Fruit fly (Drosophila melanogaster) whole organism, embryonic: ENCODE data around the gene Rpn9.

Experiments used
- Antp ChIP-seq: fragments of 200-800 bp; sonication (Bioruptor generic); optimal IDR thresholded peaks from 3 replicates; lab custom pipeline; 2016; ENCODE audit warnings: missing biosample characterization, missing genetic modification characterization
- Bdp1 ChIP-seq: fragments of 200-800 bp; sonication (Bioruptor generic); optimal IDR thresholded peaks from 3 replicates; lab custom pipeline; 2016; ENCODE audit warnings: missing biosample characterization, missing genetic modification characterization
- CG11504 ChIP-seq: fragments of 200-800 bp; sonication (Bioruptor generic); optimal IDR thresholded peaks from 3 replicates; lab custom pipeline; 2019; ENCODE audit warnings: missing biosample characterization, mild to moderate bottlenecking, missing genetic modification characterization, moderate library complexity
- CG14965 ChIP-seq: fragments of 200-800 bp; sonication (Bioruptor generic); optimal IDR thresholded peaks from 2 replicates; lab custom pipeline; 2016; ENCODE audit warnings: missing biosample characterization, missing genetic modification characterization, borderline replicate concordance
- CG15696 ChIP-seq: fragments of 200-800 bp; sonication (Bioruptor generic); optimal IDR thresholded peaks from 2 replicates; lab custom pipeline; 2019; ENCODE audit warnings: missing biosample characterization, mild to moderate bottlenecking, missing genetic modification characterization, moderate library complexity
- CG17612 ChIP-seq: fragments of 200-800 bp; sonication (Bioruptor generic); IDR thresholded peaks from 2 replicates; pipeline ENCODE4 v1.3.6; 2022; ENCODE audit warnings: missing biosample characterization, missing genetic modification characterization
- CG18011 ChIP-seq: fragments of 200-800 bp; sonication (Bioruptor generic); optimal IDR thresholded peaks from 2 replicates; lab custom pipeline; 2017; ENCODE audit warnings: missing biosample characterization, missing genetic modification characterization, mild to moderate bottlenecking, moderate library complexity, missing genotype
- CG1832 ChIP-seq: fragments of 200-800 bp; sonication (Bioruptor generic); optimal IDR thresholded peaks from 2 replicates; lab custom pipeline; 2017; ENCODE audit warnings: missing biosample characterization, mild to moderate bottlenecking, missing genetic modification characterization, inconsistent platforms
- CG18599 ChIP-seq: fragments of 200-800 bp; sonication (Bioruptor generic); optimal IDR thresholded peaks from 3 replicates; lab custom pipeline; 2017; ENCODE audit warnings: missing biosample characterization, missing genetic modification characterization, mild to moderate bottlenecking, moderate library complexity, missing genetic modification reagents
- CG2202 ChIP-seq: fragments of 200-800 bp; sonication (Bioruptor generic); optimal IDR thresholded peaks from 2 replicates; lab custom pipeline; 2018; ENCODE audit warnings: missing biosample characterization, mild to moderate bottlenecking, missing genetic modification characterization
- CG2889 ChIP-seq: fragments of 200-800 bp; sonication (Bioruptor generic); IDR thresholded peaks from 3 replicates; pipeline ENCODE4 v1.3.6; 2022; ENCODE audit warnings: missing biosample characterization, missing genetic modification characterization
- CG30020 ChIP-seq: fragments of 200-800 bp; optimal IDR thresholded peaks from 2 replicates; lab custom pipeline; 2019; ENCODE audit warnings: missing biosample characterization, mild to moderate bottlenecking, missing genetic modification characterization, moderate library complexity
- CG31441 ChIP-seq: fragments of 200-800 bp; sonication (Bioruptor generic); IDR thresholded peaks from 2 replicates; pipeline ENCODE4 v1.3.6; 2022; ENCODE audit warnings: missing biosample characterization, missing genetic modification characterization
- CG3163 ChIP-seq: fragments of 200-800 bp; sonication (Bioruptor generic); optimal IDR thresholded peaks from 3 replicates; lab custom pipeline; 2016; ENCODE audit warnings: missing biosample characterization, missing genetic modification characterization
- CG4424 ChIP-seq: fragments of 200-800 bp; sonication (Bioruptor generic); optimal IDR thresholded peaks from 3 replicates; lab custom pipeline; 2016; ENCODE audit warnings: missing biosample characterization, missing genetic modification characterization
- CG7556 ChIP-seq: fragments of 200-800 bp; sonication (Bioruptor generic); optimal IDR thresholded peaks from 2 replicates; lab custom pipeline; 2017; ENCODE audit warnings: missing biosample characterization, mild to moderate bottlenecking, missing genetic modification characterization
- CG9215 ChIP-seq: fragments of 200-800 bp; sonication (Bioruptor generic); IDR thresholded peaks from 2 replicates; pipeline ENCODE4 v1.3.6; 2022; ENCODE audit warnings: missing biosample characterization, missing genetic modification characterization
- CG9876 ChIP-seq: fragments of 200-800 bp; sonication (Bioruptor generic); optimal IDR thresholded peaks from 2 replicates; lab custom pipeline; 2016; ENCODE audit warnings: missing biosample characterization, missing genetic modification characterization
- Dek ChIP-seq: fragments of 200-800 bp; sonication (Bioruptor generic); optimal IDR thresholded peaks from 3 replicates; lab custom pipeline; 2019; ENCODE audit warnings: missing biosample characterization, mild to moderate bottlenecking, missing genetic modification characterization, moderate library complexity
- Dip3 ChIP-seq: fragments of 200-800 bp; sonication (Bioruptor generic); optimal IDR thresholded peaks from 3 replicates; lab custom pipeline; 2016; ENCODE audit warnings: missing biosample characterization, missing genetic modification characterization
- Dref ChIP-seq: fragments of 200-800 bp; sonication (Bioruptor generic); IDR thresholded peaks from 2 replicates; pipeline ENCODE4 v1.3.6; 2022; ENCODE audit warnings: missing biosample characterization, missing genetic modification characterization
- E2f2 ChIP-seq: fragments of 200-800 bp; sonication (Bioruptor generic); IDR thresholded peaks from 2 replicates; pipeline ENCODE4 v1.3.6; 2022; ENCODE audit warnings: missing biosample characterization, missing genetic modification characterization
- Gug ChIP-seq: fragments of 200-800 bp; sonication (Bioruptor generic); IDR thresholded peaks from 4 replicates; pipeline ENCODE4 v1.3.6; 2022; ENCODE audit warnings: missing biosample characterization, missing genetic modification characterization
- H2.0 ChIP-seq: fragments of 200-800 bp; sonication (Bioruptor generic); IDR thresholded peaks from 2 replicates; pipeline ENCODE4 v1.3.6; 2022; ENCODE audit warnings: missing biosample characterization, missing genetic modification characterization
- Hmx ChIP-seq: fragments of 200-800 bp; sonication (Bioruptor generic); optimal IDR thresholded peaks from 2 replicates; lab custom pipeline; 2016; ENCODE audit warnings: missing biosample characterization, missing genetic modification characterization
- Hr39 ChIP-seq: fragments of >200 bp; optimal IDR thresholded peaks from 2 replicates; lab custom pipeline; 2017
- Hr51 ChIP-seq, 2 experiments: fragments of 200-800 bp; sonication (Bioruptor generic); optimal IDR thresholded peaks; 2 replicates in 1 of 2; 3 replicates in 1 of 2; lab custom pipeline; 2016 to 2018; ENCODE audit warnings: missing biosample characterization in 2 of 2, missing genetic modification characterization in 2 of 2, mild to moderate bottlenecking in 1 of 2, moderate library complexity in 1 of 2
- Mes4 ChIP-seq: fragments of 200-800 bp; sonication (Bioruptor generic); optimal IDR thresholded peaks from 2 replicates; lab custom pipeline; 2016; ENCODE audit warnings: missing biosample characterization, missing genetic modification characterization
- NFAT ChIP-seq: fragments of 200-800 bp; sonication (Bioruptor generic); IDR thresholded peaks from 2 replicates; pipeline ENCODE4 v1.3.6; 2022; ENCODE audit warnings: missing biosample characterization, missing genetic modification characterization
- NfI ChIP-seq: fragments of 200-800 bp; sonication (Bioruptor generic); optimal IDR thresholded peaks from 3 replicates; lab custom pipeline; 2018; ENCODE audit warnings: missing biosample characterization, mild to moderate bottlenecking, missing genetic modification characterization, moderate library complexity
- Oaz ChIP-seq: fragments of 200-800 bp; sonication (Bioruptor generic); IDR thresholded peaks from 2 replicates; pipeline ENCODE4 v1.3.6; 2022; ENCODE audit warnings: missing biosample characterization, missing genetic modification characterization
- Sox100B ChIP-seq: fragments of 200-800 bp; sonication (Bioruptor generic); optimal IDR thresholded peaks from 3 replicates; lab custom pipeline; 2018; ENCODE audit warnings: missing biosample characterization, mild to moderate bottlenecking, missing genetic modification characterization
- Sry-δ ChIP-seq: fragments of 200-800 bp; sonication (Bioruptor generic); optimal IDR thresholded peaks from 2 replicates; lab custom pipeline; 2016; ENCODE audit warnings: missing biosample characterization, missing genetic modification characterization
- Usf ChIP-seq: fragments of 200-800 bp; sonication (Bioruptor generic); optimal IDR thresholded peaks from 2 replicates; lab custom pipeline; 2017; ENCODE audit warnings: missing genotype, missing biosample characterization, missing genetic modification characterization
- aop ChIP-seq: fragments of 200-800 bp; sonication (Bioruptor generic); IDR thresholded peaks from 2 replicates; pipeline ENCODE4 v1.3.6; 2022; ENCODE audit warnings: missing biosample characterization, missing genetic modification characterization
- az2 ChIP-seq: fragments of 200-800 bp; sonication (Bioruptor generic); optimal IDR thresholded peaks from 3 replicates; lab custom pipeline; 2016; ENCODE audit warnings: missing biosample characterization, missing genetic modification characterization
- bbx ChIP-seq: fragments of 200-800 bp; sonication (Bioruptor generic); IDR thresholded peaks from 2 replicates; pipeline ENCODE4 v1.3.6; 2022; ENCODE audit warnings: missing biosample characterization, missing genetic modification characterization; ENCODE audit not compliant: partially characterized antibody
- cwo ChIP-seq: fragments of 200-800 bp; sonication (Bioruptor generic); optimal IDR thresholded peaks from 3 replicates; lab custom pipeline; 2017; ENCODE audit warnings: missing biosample characterization, missing genetic modification characterization, mild to moderate bottlenecking, moderate library complexity, missing genetic modification reagents
- fd3F ChIP-seq: fragments of 200-800 bp; sonication (Bioruptor generic); optimal IDR thresholded peaks from 2 replicates; lab custom pipeline; 2018; ENCODE audit warnings: missing biosample characterization, mild to moderate bottlenecking, missing genetic modification characterization, moderate library complexity
- gro ChIP-seq: fragments of 200-800 bp; sonication (Bioruptor generic); optimal IDR thresholded peaks from 2 replicates; lab custom pipeline; 2016; ENCODE audit warnings: missing biosample characterization, missing genetic modification characterization
- lola ChIP-seq, 3 experiments: fragments of >200 bp in 2 of 3; fragments of 200-800 bp in 1 of 3; sonication (Bioruptor generic) in 1 of 3; optimal IDR thresholded peaks; 2 replicates each; lab custom pipeline; 2017 to 2019; ENCODE audit warnings: missing biosample characterization in 3 of 3, missing genetic modification characterization in 3 of 3, mild to moderate bottlenecking in 1 of 3, moderate library complexity in 1 of 3
- nerfin-1 ChIP-seq: fragments of 200-800 bp; sonication (Bioruptor generic); optimal IDR thresholded peaks from 3 replicates; lab custom pipeline; 2019; ENCODE audit warnings: missing biosample characterization, mild to moderate bottlenecking, missing genetic modification characterization, moderate library complexity
- onecut ChIP-seq: fragments of 200-800 bp; sonication (Bioruptor generic); IDR thresholded peaks from 2 replicates; pipeline ENCODE4 v1.3.6; 2022; ENCODE audit warnings: missing biosample characterization, missing genetic modification characterization
- pfk ChIP-seq: fragments of 200-800 bp; sonication (Bioruptor generic); optimal IDR thresholded peaks from 2 replicates; lab custom pipeline; 2018; ENCODE audit warnings: missing biosample characterization, mild to moderate bottlenecking, missing genetic modification characterization, moderate library complexity
- so ChIP-seq: fragments of 200-800 bp; sonication (Bioruptor generic); IDR thresholded peaks from 3 replicates; pipeline ENCODE4 v1.3.6; 2022; ENCODE audit warnings: missing biosample characterization, missing genetic modification characterization
- sob ChIP-seq: fragments of 200-800 bp; sonication (Bioruptor generic); IDR thresholded peaks from 2 replicates; pipeline ENCODE4 v1.3.6; 2022; ENCODE audit warnings: missing biosample characterization, missing genetic modification characterization
- sr ChIP-seq: fragments of 200-800 bp; sonication (Bioruptor generic); IDR thresholded peaks from 3 replicates; pipeline ENCODE4 v1.3.6; 2022; ENCODE audit warnings: missing biosample characterization, missing genetic modification characterization
- stwl ChIP-seq: fragments of 200-800 bp; sonication (Bioruptor generic); optimal IDR thresholded peaks from 3 replicates; lab custom pipeline; 2018; ENCODE audit warnings: missing biosample characterization, mild to moderate bottlenecking, missing genetic modification characterization, moderate library complexity
- trem ChIP-seq: fragments of 200-800 bp; optimal IDR thresholded peaks from 3 replicates; lab custom pipeline; 2019; ENCODE audit warnings: missing biosample characterization, mild to moderate bottlenecking, missing genetic modification characterization, moderate library complexity
- zf30C ChIP-seq: fragments of 200-800 bp; sonication (Bioruptor generic); optimal IDR thresholded peaks from 3 replicates; lab custom pipeline; 2018; ENCODE audit warnings: missing biosample characterization, mild to moderate bottlenecking, missing genetic modification characterization

Gene Rpn9

DNA sequence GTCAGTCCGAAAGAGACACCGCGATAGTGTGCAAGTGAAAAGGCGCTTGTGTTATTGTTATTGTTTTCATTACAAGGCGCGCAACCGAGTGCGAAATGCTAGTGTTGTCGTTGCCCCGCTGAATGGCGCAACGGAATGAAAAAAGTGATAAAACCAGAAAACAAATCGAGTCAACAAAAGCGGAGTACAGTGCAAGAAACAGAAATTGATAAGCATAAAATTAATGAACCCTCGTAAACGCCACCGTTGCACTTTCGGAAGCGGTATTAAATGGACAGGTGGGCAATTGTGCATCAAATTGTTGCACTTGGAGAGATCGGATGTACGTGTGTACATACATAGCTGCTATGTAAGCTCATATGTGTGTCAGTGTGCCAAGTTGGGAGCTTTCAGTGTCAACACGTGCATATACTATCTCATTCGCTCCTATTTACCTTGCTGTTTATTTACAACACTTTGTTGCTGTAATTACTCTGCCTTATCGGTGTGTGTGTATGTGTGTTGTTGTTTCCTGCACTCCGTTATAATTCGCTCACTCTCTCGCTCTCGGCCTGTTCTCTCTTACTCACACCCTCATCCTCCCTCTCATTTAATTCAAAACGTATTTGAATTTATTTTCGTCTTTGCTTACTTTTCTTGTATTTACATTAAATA is 9.8 kb downstream of the Rpn9 start (continued):
- TF ChIP-seq Dek (tag; lab: Kevin White, UChicago) (no peak), Hmx (GFP tag; lab: Kevin White, UChicago) (no peak), stwl (tag; lab: Kevin White, UChicago) (no peak), CG1832 (no peak), sr (peak; percentile 83), CG7556 (GFP tag; lab: Kevin White, UChicago) (no peak), CG14965 (GFP tag; lab: Kevin White, UChicago) (peak; percentile 63), CG17612 (no peak), CG9215 (GFP tag; lab: Robert Waterston, UW) (no peak), gro (no peak), Antp (GFP tag; lab: Kevin White, UChicago) (no peak), lola (GFP tag; optimal IDR thresholded peaks at IDR 0.05; lab: Kevin White, UChicago) (no peak), fd3F (GFP tag; lab: Kevin White, UChicago) (no peak), Sox100B (peak; percentile 64), Dip3 (no peak), so (peak; percentile 37; the same call in 1 of the 3 replicates), CG2202 (peak; percentile 10), Bdp1 (GFP tag; lab: Kevin White, UChicago) (peak; percentile 20), CG11504 (peak; percentile 73), CG9876 (GFP tag; lab: Kevin White, UChicago) (peak; percentile 25), CG18011 (no peak), az2 (GFP tag; lab: Kevin White, UChicago) (no peak), CG18599 (GFP tag; lab: Kevin White, UChicago) (no peak), Sry-δ (no peak), aop (GFP tag; lab: Robert Waterston, UW) (no peak), onecut (GFP tag; lab: Robert Waterston, UW) (peak; percentile 75), Oaz (GFP tag; lab: Robert Waterston, UW) (no peak), NfI (GFP tag; lab: Kevin White, UChicago) (no peak), sob (no peak), Hr51 (GFP tag; optimal IDR thresholded peaks at IDR 0.05; lab: Kevin White, UChicago) (no peak), CG3163 (GFP tag; lab: Kevin White, UChicago) (no peak), Dref (GFP tag; lab: Robert Waterston, UW) (no peak), CG30020 (tag; lab: Kevin White, UChicago) (no peak), E2f2 (peak; percentile 36; the same call in 1 of the 2 replicates), Mes4 (GFP tag; lab: Kevin White, UChicago) (peak; percentile 47), pfk (GFP tag; lab: Kevin White, UChicago) (peak; percentile 43), nerfin-1 (tag; lab: Kevin White, UChicago) (peak; percentile 54), CG2889 (GFP tag; lab: Robert Waterston, UW) (no peak), NFAT (GFP tag; lab: Robert Waterston, UW) (no peak), bbx (GFP tag; lab: Robert Waterston, UW) (no peak), CG31441 (GFP tag; lab: Robert Waterston, UW) (peak; percentile 34; the same call in 1 of the 2 replicates), Usf (GFP tag; lab: Kevin White, UChicago) (no peak), Hr39 (lab: Kevin White, UChicago) (no peak), CG4424 (GFP tag; lab: Kevin White, UChicago) (peak; percentile 70), trem (tag; lab: Kevin White, UChicago) (peak; percentile 9), cwo (peak; percentile 73), Gug (no peak), CG15696 (no peak), H2.0 (no peak), zf30C (GFP tag; lab: Kevin White, UChicago) (no peak)
